Worm (Caenorhabditis elegans) whole organism, early embryonic: ENCODE results near the gene T28A11.18.

ENCODE experiments used
- B0310.2 ChIP-seq: sonication (generic microtip); optimal IDR thresholded peaks from 2 replicates; lab custom pipeline; 2016; ENCODE audit warnings: mild to moderate bottlenecking, missing genetic modification characterization, missing compliant biosample characterization
- F13C5.2 ChIP-seq: sonication (generic microtip); optimal IDR thresholded peaks from 2 replicates; lab custom pipeline; 2017; ENCODE audit warnings: mild to moderate bottlenecking, missing genetic modification characterization, inconsistent platforms, missing compliant biosample characterization
- aly-1 ChIP-seq: sonication (generic microtip); optimal IDR thresholded peaks from 2 replicates; lab custom pipeline; 2016; ENCODE audit warnings: missing genetic modification characterization, missing compliant biosample characterization
- ama-1 ChIP-seq: fragments of 150-350 bp; optimal IDR thresholded peaks from 2 replicates; lab custom pipeline; 2014
- ceh-13 ChIP-seq: fragments of 200-800 bp; sonication (Bioruptor generic); optimal IDR thresholded peaks from 2 replicates; lab custom pipeline; 2018; ENCODE audit warnings: mild to moderate bottlenecking, missing genetic modification characterization, missing compliant biosample characterization
- ceh-36 ChIP-seq: sonication (generic microtip); optimal IDR thresholded peaks from 2 replicates; lab custom pipeline; 2016; ENCODE audit warnings: missing genetic modification characterization, inconsistent platforms, missing compliant biosample characterization
- ets-7 ChIP-seq: sonication (generic microtip); optimal IDR thresholded peaks from 2 replicates; lab custom pipeline; 2016; ENCODE audit warnings: missing genotype, missing genetic modification characterization, missing compliant biosample characterization
- flt-1 ChIP-seq: fragments of 200-800 bp; sonication (Bioruptor generic); IDR thresholded peaks from 2 replicates; pipeline ENCODE4 v1.3.6; 2022; ENCODE audit warnings: missing genetic modification characterization, missing compliant biosample characterization
- hmbx-1 ChIP-seq: sonication (generic microtip); optimal IDR thresholded peaks from 2 replicates; lab custom pipeline; 2016; ENCODE audit warnings: mild to moderate bottlenecking, missing genetic modification characterization, missing compliant biosample characterization
- hmg-4 ChIP-seq: fragments of 200-800 bp; sonication (Bioruptor generic); optimal IDR thresholded peaks from 2 replicates; lab custom pipeline; 2018; ENCODE audit warnings: mild to moderate bottlenecking, missing genetic modification characterization, missing compliant biosample characterization
- hnd-1 ChIP-seq: sonication (generic microtip); optimal IDR thresholded peaks from 2 replicates; lab custom pipeline; 2016; ENCODE audit warnings: missing genetic modification characterization, missing compliant biosample characterization
- pes-1 ChIP-seq: fragments of 200-800 bp; sonication (Bioruptor generic); IDR thresholded peaks from 2 replicates; pipeline ENCODE4 v1.3.6; 2022; ENCODE audit warnings: missing genetic modification reagents, missing genetic modification characterization, missing compliant biosample characterization
- scrt-1 ChIP-seq: fragments of 200-800 bp; sonication (Bioruptor generic); IDR thresholded peaks from 2 replicates; pipeline ENCODE4 v1.3.6; 2022; ENCODE audit warnings: missing genetic modification characterization, missing compliant biosample characterization
- sea-1 ChIP-seq: fragments of 200-800 bp; sonication (Bioruptor generic); conservative IDR thresholded peaks from 2 replicates; pipeline ENCODE4 v1.3.6; 2022; ENCODE audit warnings: missing genetic modification characterization, missing compliant biosample characterization
- tbx-11 ChIP-seq: fragments of 200-800 bp; sonication (Bioruptor generic); IDR thresholded peaks from 2 replicates; pipeline ENCODE4 v1.3.6; 2022; ENCODE audit warnings: missing genetic modification characterization, missing compliant biosample characterization
- tbx-37 ChIP-seq: fragments of 200-800 bp; sonication (Bioruptor generic); conservative IDR thresholded peaks from 2 replicates; pipeline ENCODE4 v1.3.6; 2022; ENCODE audit warnings: missing genetic modification reagents, missing genetic modification characterization, missing compliant biosample characterization
- tra-4 ChIP-seq: sonication (generic microtip); optimal IDR thresholded peaks from 2 replicates; lab custom pipeline; 2017; ENCODE audit warnings: missing genetic modification characterization, missing compliant biosample characterization

T28A11.18 gene

ce11 chrV:3281523-3281922, 13.7 kb upstream of the T28A11.18 start, which contains the start of gene T28A11.25:
Gene T28A11.25, plus strand, starts transcription at chrV:3281823.
- no peak for TF ChIP-seq aly-1
- TF ChIP-seq tbx-37 (GFP tag; lab: Robert Waterston, UW) = no peak
- no peak for TF ChIP-seq ets-7 (tag; lab: Kevin White, UChicago)
- no peak for TF ChIP-seq hmbx-1 (tag; lab: Kevin White, UChicago)
- TF ChIP-seq hmg-4 (GFP tag; lab: Kevin White, UChicago) = no peak

- TF ChIP-seq scrt-1 (GFP tag; lab: Robert Waterston, UW) (no peak), B0310.2 (no peak), tbx-11 (GFP tag; lab: Robert Waterston, UW) (no peak)
Observed at ce11 chrV:3280009-3280408, 12.2 kb upstream of the T28A11.18 start, which contains the start of gene T28A11.2. Gene T28A11.2, plus strand, starts transcription at chrV:3280379.

ce11 chrV:3279138-3279537, 11.3 kb upstream of the T28A11.18 start:
- TF ChIP-seq ets-7 (tag; lab: Kevin White, UChicago) (no peak), tbx-37 (GFP tag; lab: Robert Waterston, UW) (no peak), hmg-4 (GFP tag; lab: Kevin White, UChicago) (no peak), sea-1 (GFP tag; lab: Robert Waterston, UW) (no peak), aly-1 (no peak), F13C5.2 (no peak), hmbx-1 (tag; lab: Kevin White, UChicago) (no peak), flt-1 (GFP tag; lab: Robert Waterston, UW) (no peak), ceh-13 (GFP tag; lab: Kevin White, UChicago) (no peak), ceh-36 (no peak), tbx-11 (GFP tag; lab: Robert Waterston, UW) (no peak)

ce11 chrV:3278101-3278639, 10.3 kb upstream of the T28A11.18 start, which contains the start of gene fbxa-64:
Gene fbxa-64, minus strand, starts transcription at chrV:3278151.
- no peak for TF ChIP-seq hmbx-1 (tag; lab: Kevin White, UChicago)
- no peak for TF ChIP-seq F13C5.2
- no peak for TF ChIP-seq sea-1 (GFP tag; lab: Robert Waterston, UW)
- no peak for TF ChIP-seq tra-4 (tag; lab: Kevin White, UChicago)
- no peak for TF ChIP-seq hmg-4 (GFP tag; lab: Kevin White, UChicago)
- no peak for TF ChIP-seq tbx-11 (GFP tag; lab: Robert Waterston, UW)
- no peak for TF ChIP-seq scrt-1 (GFP tag; lab: Robert Waterston, UW)
- TF ChIP-seq flt-1 (GFP tag; lab: Robert Waterston, UW) = no peak
- no peak for TF ChIP-seq ets-7 (tag; lab: Kevin White, UChicago)
- no peak for TF ChIP-seq ama-1 (lab: Kevin White, UChicago)
- TF ChIP-seq pes-1 (GFP tag; lab: Robert Waterston, UW) = no peak

- TF ChIP-seq tra-4 (tag; lab: Kevin White, UChicago) (no peak), sea-1 (GFP tag; lab: Robert Waterston, UW) (no peak), tbx-11 (GFP tag; lab: Robert Waterston, UW) (no peak), hnd-1 (tag; lab: Kevin White, UChicago) (no peak), aly-1 (no peak), flt-1 (GFP tag; lab: Robert Waterston, UW) (no peak), F13C5.2 (no peak), B0310.2 (no peak), ets-7 (tag; lab: Kevin White, UChicago) (no peak), scrt-1 (GFP tag; lab: Robert Waterston, UW) (no peak), tbx-37 (GFP tag; lab: Robert Waterston, UW) (no peak), hmg-4 (GFP tag; lab: Kevin White, UChicago) (no peak)
Observed at ce11 chrV:3276184-3276583, 8.3 kb upstream of the T28A11.18 start.

ce11 chrV:3275033-3275432, 7.2 kb upstream of the T28A11.18 start, which contains the start of gene T28A11.3:
Gene T28A11.3, plus strand, starts transcription at chrV:3275333.
- TF ChIP-seq F13C5.2 = no peak
- no peak for TF ChIP-seq tbx-11 (GFP tag; lab: Robert Waterston, UW)
- TF ChIP-seq hmg-4 (GFP tag; lab: Kevin White, UChicago) = no peak
- no peak for TF ChIP-seq ceh-36
- no peak for TF ChIP-seq pes-1 (GFP tag; lab: Robert Waterston, UW)
- TF ChIP-seq ets-7 (tag; lab: Kevin White, UChicago) = no peak
- no peak for TF ChIP-seq aly-1
- no peak for TF ChIP-seq tbx-37 (GFP tag; lab: Robert Waterston, UW)
- no peak for TF ChIP-seq flt-1 (GFP tag; lab: Robert Waterston, UW)
- no peak for TF ChIP-seq ama-1 (lab: Kevin White, UChicago)

ce11 chrV:3273577-3274100, 5.8 kb upstream of the T28A11.18 start, which contains the start of gene T28A11.4:
Gene T28A11.4, plus strand, starts transcription at chrV:3274050.
- TF ChIP-seq B0310.2 = no peak
- TF ChIP-seq tra-4 (tag; lab: Kevin White, UChicago) = no peak
- TF ChIP-seq scrt-1 (GFP tag; lab: Robert Waterston, UW) = no peak
- TF ChIP-seq ama-1 (lab: Kevin White, UChicago) = no peak

- TF ChIP-seq hmg-4 (GFP tag; lab: Kevin White, UChicago) = no peak
- no peak for TF ChIP-seq tbx-11 (GFP tag; lab: Robert Waterston, UW)
- TF ChIP-seq B0310.2 = no peak
- no peak for TF ChIP-seq flt-1 (GFP tag; lab: Robert Waterston, UW)
Observed at ce11 chrV:3273156-3273555, 5.3 kb upstream of the T28A11.18 start, which contains the start of gene T28A11.20. Gene T28A11.20, minus strand, starts transcription at chrV:3273256.
